Worm (Caenorhabditis elegans): ENCODE results near the gene srh-266.
A peak's percentile ranks its signal among the peaks of the same experiment; 100 is the strongest.

ce11 chrV:619054-619453, 45.5 kb upstream of the srh-266 start, which contains the start of gene F48G7.4:
- TF ChIP-seq nhr-76 (tag; optimal IDR thresholded peaks at IDR 0.05) (no peak), aly-2 (tag; optimal IDR thresholded peaks at IDR 0.05) (peak; percentile 54)

All from whole organism, L1 larva.